Fruit fly (Drosophila melanogaster): ENCODE measurements around the gene ath.

DNA sequence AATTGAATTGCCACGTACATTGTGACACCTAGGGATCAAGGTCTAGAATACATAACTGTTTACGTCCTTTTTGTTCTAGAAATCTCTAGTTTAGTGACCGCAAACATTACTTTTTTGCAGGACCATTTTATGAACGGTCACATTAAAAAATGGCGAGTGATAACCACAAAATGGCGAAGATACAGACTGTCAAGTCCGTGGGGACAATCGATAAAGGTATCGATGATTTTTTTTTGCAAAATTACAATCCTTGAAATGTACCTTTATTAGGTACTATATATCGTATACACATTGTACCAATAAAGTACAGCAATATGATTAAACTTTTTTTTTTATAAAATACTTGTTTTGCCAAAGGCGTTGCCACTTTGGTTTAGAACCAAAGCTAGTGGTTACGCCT is 19.5 kb downstream of the ath start:
- TF ChIP-seq CTCF (optimal IDR thresholded peaks at IDR 0.05) (no peak), CG8478 (optimal IDR thresholded peaks at IDR 0.05) (no peak)
